Worm (Caenorhabditis elegans) whole organism, late embryonic: ENCODE results near the gene F10C2.5.

Experiments used
- fkh-10 ChIP-seq: fragments of 150-350 bp; optimal IDR thresholded peaks from 2 replicates; lab custom pipeline; 2014; ENCODE audit warnings: missing biosample characterization, missing genetic modification reagents, missing genetic modification characterization
- sox-4 ChIP-seq: sonication (generic microtip); optimal IDR thresholded peaks from 2 replicates; lab custom pipeline; 2017; ENCODE audit warnings: mild to moderate bottlenecking, missing genetic modification characterization, inconsistent platforms, missing compliant biosample characterization

- TF ChIP-seq sox-4 (tag; lab: Kevin White, UChicago) (no peak), fkh-10 (GFP tag; lab: Kevin White, UChicago) (no peak)
Observed at ce11 chrV:12006495-12006894, 38.7 kb upstream of the F10C2.5 start, which contains the start of gene F57F5.3.
